Fruit fly (Drosophila melanogaster) whole organism, embryonic: Measurements from ENCODE around the gene sphe.
A peak's percentile ranks its signal among the peaks of the same experiment; 100 is the strongest.

ENCODE experiments used
- C15 ChIP-seq: fragments of 200-800 bp; sonication (Bioruptor generic); IDR thresholded peaks from 3 replicates; pipeline ENCODE4 v1.3.6; 2022; ENCODE audit warnings: missing biosample characterization, missing genetic modification characterization
- CG11560 ChIP-seq: fragments of 200-800 bp; sonication (Bioruptor generic); IDR thresholded peaks from 3 replicates; pipeline ENCODE4 v1.3.6; 2022; ENCODE audit warnings: missing biosample characterization, missing genetic modification characterization
- CG12219 ChIP-seq: fragments of 200-800 bp; sonication (Bioruptor generic); optimal IDR thresholded peaks from 3 replicates; lab custom pipeline; 2018; ENCODE audit warnings: missing biosample characterization, mild to moderate bottlenecking, missing genetic modification characterization
- CG15696 ChIP-seq: fragments of 200-800 bp; sonication (Bioruptor generic); optimal IDR thresholded peaks from 2 replicates; lab custom pipeline; 2019; ENCODE audit warnings: missing biosample characterization, mild to moderate bottlenecking, missing genetic modification characterization, moderate library complexity
- CG17361 ChIP-seq: fragments of 200-800 bp; sonication (Bioruptor generic); IDR thresholded peaks from 3 replicates; pipeline ENCODE4 v1.3.6; 2022; ENCODE audit warnings: missing biosample characterization, missing genetic modification characterization
- CG2129 ChIP-seq: fragments of 200-800 bp; sonication (Bioruptor generic); IDR thresholded peaks from 2 replicates; pipeline ENCODE4 v1.3.6; 2022; ENCODE audit warnings: missing biosample characterization, missing genetic modification characterization; ENCODE audit not compliant: partially characterized antibody
- CG30020 ChIP-seq: fragments of 200-800 bp; optimal IDR thresholded peaks from 2 replicates; lab custom pipeline; 2019; ENCODE audit warnings: missing biosample characterization, mild to moderate bottlenecking, missing genetic modification characterization, moderate library complexity
- CG33213 ChIP-seq: fragments of 200-800 bp; sonication (Bioruptor generic); optimal IDR thresholded peaks from 3 replicates; lab custom pipeline; 2016; ENCODE audit warnings: missing biosample characterization, missing genetic modification characterization
- CG33557 ChIP-seq: fragments of 200-800 bp; sonication (Bioruptor generic); optimal IDR thresholded peaks from 2 replicates; lab custom pipeline; 2019; ENCODE audit warnings: missing biosample characterization, mild to moderate bottlenecking, missing genetic modification characterization, moderate library complexity
- CG3838 ChIP-seq: fragments of 200-800 bp; sonication (Bioruptor generic); optimal IDR thresholded peaks from 3 replicates; lab custom pipeline; 2016; ENCODE audit warnings: missing biosample characterization, missing genetic modification characterization
- CG42726 ChIP-seq: fragments of 200-800 bp; sonication (Bioruptor generic); IDR thresholded peaks from 2 replicates; pipeline ENCODE4 v1.3.6; 2022; ENCODE audit warnings: missing biosample characterization, missing genetic modification characterization; ENCODE audit not compliant: partially characterized antibody
- CG43689 ChIP-seq: fragments of 200-800 bp; sonication (Bioruptor generic); IDR thresholded peaks from 2 replicates; pipeline ENCODE4 v1.3.6; 2022; ENCODE audit warnings: missing biosample characterization, missing genetic modification characterization
- CG7987 ChIP-seq: fragments of 200-800 bp; sonication (Bioruptor generic); optimal IDR thresholded peaks from 2 replicates; lab custom pipeline; 2018; ENCODE audit warnings: missing biosample characterization, mild to moderate bottlenecking, missing genetic modification characterization, moderate library complexity
- CG8924 ChIP-seq: fragments of 200-800 bp; optimal IDR thresholded peaks from 3 replicates; lab custom pipeline; 2019; ENCODE audit warnings: missing biosample characterization, mild to moderate bottlenecking, missing genetic modification characterization, moderate library complexity
- CG8944 ChIP-seq: fragments of 200-800 bp; sonication (Bioruptor generic); optimal IDR thresholded peaks from 3 replicates; lab custom pipeline; 2016; ENCODE audit warnings: missing biosample characterization, missing genetic modification characterization
- CG9817 ChIP-seq: fragments of 200-800 bp; sonication (Bioruptor generic); optimal IDR thresholded peaks from 2 replicates; lab custom pipeline; 2018; ENCODE audit warnings: missing biosample characterization, mild to moderate bottlenecking, missing genetic modification characterization, moderate library complexity
- CTCF ChIP-seq: fragments of 200-800 bp; sonication (Bioruptor generic); optimal IDR thresholded peaks from 2 replicates; lab custom pipeline; 2017; ENCODE audit warnings: missing biosample characterization, mild to moderate bottlenecking, missing genetic modification characterization, moderate library complexity
- Dbx ChIP-seq: fragments of 200-800 bp; sonication (Bioruptor generic); IDR thresholded peaks from 3 replicates; pipeline ENCODE4 v1.3.6; 2022; ENCODE audit warnings: missing biosample characterization, missing genetic modification characterization
- Dp ChIP-seq: fragments of 200-800 bp; sonication (Bioruptor generic); optimal IDR thresholded peaks from 2 replicates; lab custom pipeline; 2018; ENCODE audit warnings: missing biosample characterization, mild to moderate bottlenecking, missing genetic modification characterization, moderate library complexity
- Ets65A ChIP-seq: fragments of 200-800 bp; sonication (Bioruptor generic); peaks from one replicate; lab custom pipeline; 2016; ENCODE audit warnings: missing biosample characterization, missing genetic modification characterization
- GATAe ChIP-seq: fragments of 200-800 bp; sonication (Bioruptor generic); conservative IDR thresholded peaks from 2 replicates; pipeline ENCODE4 v1.3.6; 2022; ENCODE audit warnings: missing biosample characterization, missing genetic modification characterization
- Gug ChIP-seq: fragments of 200-800 bp; sonication (Bioruptor generic); IDR thresholded peaks from 4 replicates; pipeline ENCODE4 v1.3.6; 2022; ENCODE audit warnings: missing biosample characterization, missing genetic modification characterization
- Hr39 ChIP-seq: fragments of >200 bp; optimal IDR thresholded peaks from 2 replicates; lab custom pipeline; 2017
- Hr78 ChIP-seq, 2 experiments: fragments of 200-800 bp in 1 of 2; fragments of >200 bp in 1 of 2; sonication (Bioruptor generic) in 1 of 2; optimal IDR thresholded peaks; 2 replicates each; lab custom pipeline; 2017 to 2019; ENCODE audit warnings: missing biosample characterization in 2 of 2, missing genetic modification characterization in 2 of 2, mild to moderate bottlenecking in 1 of 2, moderate library complexity in 1 of 2
- Myb ChIP-seq: fragments of 200-800 bp; sonication (Bioruptor generic); optimal IDR thresholded peaks from 2 replicates; lab custom pipeline; 2016; ENCODE audit warnings: missing biosample characterization, missing genetic modification characterization
- NFAT ChIP-seq: fragments of 200-800 bp; sonication (Bioruptor generic); IDR thresholded peaks from 2 replicates; pipeline ENCODE4 v1.3.6; 2022; ENCODE audit warnings: missing biosample characterization, missing genetic modification characterization
- Nf-YA ChIP-seq: fragments of 200-800 bp; sonication (Bioruptor generic); IDR thresholded peaks from 2 replicates; pipeline ENCODE4 v1.3.6; 2022; ENCODE audit warnings: missing biosample characterization, missing genetic modification characterization
- Nf-YC ChIP-seq: fragments of 200-800 bp; optimal IDR thresholded peaks from 3 replicates; lab custom pipeline; 2019; ENCODE audit warnings: missing biosample characterization, mild to moderate bottlenecking, missing genetic modification characterization, moderate library complexity
- Scr ChIP-seq: fragments of 200-800 bp; sonication (Bioruptor generic); IDR thresholded peaks from 2 replicates; pipeline ENCODE4 v1.3.6; 2022; ENCODE audit warnings: missing biosample characterization, missing genetic modification characterization; ENCODE audit not compliant: partially characterized antibody
- bbx ChIP-seq: fragments of 200-800 bp; sonication (Bioruptor generic); IDR thresholded peaks from 2 replicates; pipeline ENCODE4 v1.3.6; 2022; ENCODE audit warnings: missing biosample characterization, missing genetic modification characterization; ENCODE audit not compliant: partially characterized antibody
- bigmax ChIP-seq: fragments of 200-800 bp; sonication (Bioruptor generic); optimal IDR thresholded peaks from 2 replicates; lab custom pipeline; 2018; ENCODE audit warnings: missing biosample characterization, mild to moderate bottlenecking, missing genetic modification characterization
- cad ChIP-seq: fragments of >200 bp; optimal IDR thresholded peaks from 2 replicates; lab custom pipeline; 2017; ENCODE audit warnings: missing biosample characterization, missing genetic modification characterization
- crol ChIP-seq: fragments of 200-800 bp; sonication (Bioruptor generic); IDR thresholded peaks from 2 replicates; pipeline ENCODE4 v1.3.6; 2022; ENCODE audit warnings: missing biosample characterization, missing genetic modification characterization
- fd64A ChIP-seq: fragments of 200-800 bp; sonication (Bioruptor generic); optimal IDR thresholded peaks from 3 replicates; lab custom pipeline; 2018; ENCODE audit warnings: missing biosample characterization, mild to moderate bottlenecking, missing genetic modification characterization
- fd96Cb ChIP-seq: fragments of 200-800 bp; sonication (Bioruptor generic); optimal IDR thresholded peaks from 2 replicates; lab custom pipeline; 2018; ENCODE audit warnings: missing biosample characterization, mild to moderate bottlenecking, missing genetic modification characterization, moderate library complexity
- fru ChIP-seq: fragments of >200 bp; optimal IDR thresholded peaks from 2 replicates; lab custom pipeline; 2017
- gro ChIP-seq: fragments of 200-800 bp; sonication (Bioruptor generic); optimal IDR thresholded peaks from 2 replicates; lab custom pipeline; 2016; ENCODE audit warnings: missing biosample characterization, missing genetic modification characterization
- ham ChIP-seq: fragments of 200-800 bp; sonication (Bioruptor generic); IDR thresholded peaks from 2 replicates; pipeline ENCODE4 v1.3.6; 2022; ENCODE audit warnings: missing biosample characterization, missing genetic modification characterization
- inv ChIP-seq: fragments of 200-800 bp; sonication (Bioruptor generic); IDR thresholded peaks from 2 replicates; pipeline ENCODE4 v1.3.6; 2022; ENCODE audit warnings: missing biosample characterization, missing genetic modification characterization; ENCODE audit not compliant: partially characterized antibody
- lilli ChIP-seq: fragments of 200-800 bp; sonication (Bioruptor generic); optimal IDR thresholded peaks from 3 replicates; lab custom pipeline; 2016; ENCODE audit warnings: missing biosample characterization, missing genetic modification characterization
- nau ChIP-seq: fragments of 200-800 bp; sonication (Bioruptor generic); optimal IDR thresholded peaks from 3 replicates; lab custom pipeline; 2017; ENCODE audit warnings: missing biosample characterization, mild to moderate bottlenecking, missing genetic modification characterization, missing genetic modification reagents
- pan ChIP-seq, 4 experiments: fragments of >200 bp in 3 of 4; fragments of 200-800 bp in 1 of 4; sonication (Bioruptor generic) in 1 of 4; optimal IDR thresholded peaks in 3 of 4; IDR thresholded peaks in 1 of 4; 2 replicates each; pipeline versions ENCODE4 v1.3.6 to Lab custom; 2017 to 2022; ENCODE audit warnings: missing biosample characterization in 2 of 4, missing genetic modification characterization in 2 of 4, mixed read lengths in 1 of 4
- pb ChIP-seq: fragments of 200-800 bp; sonication (Bioruptor generic); optimal IDR thresholded peaks from 3 replicates; lab custom pipeline; 2016; ENCODE audit warnings: missing biosample characterization, missing genetic modification characterization
- phol ChIP-seq: fragments of 200-800 bp; sonication (Bioruptor generic); optimal IDR thresholded peaks from 3 replicates; lab custom pipeline; 2018; ENCODE audit warnings: missing biosample characterization, mild to moderate bottlenecking, missing genetic modification characterization, moderate library complexity
- pita ChIP-seq: fragments of 200-800 bp; sonication (Bioruptor generic); optimal IDR thresholded peaks from 2 replicates; lab custom pipeline; 2017; ENCODE audit warnings: missing biosample characterization, mild to moderate bottlenecking, missing genetic modification characterization
- ro ChIP-seq: fragments of 200-800 bp; sonication (Bioruptor generic); IDR thresholded peaks from 2 replicates; pipeline ENCODE4 v1.3.6; 2022; ENCODE audit warnings: missing biosample characterization, missing genetic modification characterization
- toy ChIP-seq: fragments of 200-800 bp; sonication (Bioruptor generic); IDR thresholded peaks from 2 replicates; pipeline ENCODE4 v1.3.6; 2022; ENCODE audit warnings: missing biosample characterization, missing genetic modification characterization
- trh ChIP-seq: fragments of 200-800 bp; sonication (Bioruptor generic); optimal IDR thresholded peaks from 2 replicates; lab custom pipeline; 2016; ENCODE audit warnings: missing biosample characterization, missing genetic modification characterization
- unc-4 ChIP-seq: fragments of 200-800 bp; sonication (Bioruptor generic); IDR thresholded peaks from 2 replicates; pipeline ENCODE4 v1.3.6; 2022; ENCODE audit warnings: missing biosample characterization, missing genetic modification characterization; ENCODE audit not compliant: partially characterized antibody
- zen2 ChIP-seq: fragments of 200-800 bp; sonication (Bioruptor generic); IDR thresholded peaks from 3 replicates; pipeline ENCODE4 v1.3.6; 2022; ENCODE audit warnings: missing biosample characterization, missing genetic modification characterization; ENCODE audit not compliant: partially characterized antibody

sphe gene

dm6 chrX:16750712-16751578, 49.2 kb upstream of the sphe start (continued):
- TF ChIP-seq CG11560 (tag; lab: Robert Waterston, UW) (no peak), CG43689 (GFP tag; lab: Robert Waterston, UW) (no peak), fd96Cb (tag; lab: Kevin White, UChicago) (peak; percentile 71), Dbx (GFP tag; lab: Robert Waterston, UW) (no peak), Gug (GFP tag; lab: Robert Waterston, UW) (no peak), zen2 (GFP tag; lab: Robert Waterston, UW) (no peak), GATAe (GFP tag; lab: Robert Waterston, UW) (no peak), inv (no peak), Hr39 (lab: Kevin White, UChicago) (no peak), CG9817 (tag; lab: Kevin White, UChicago) (peak; percentile 56), CG8924 (tag; lab: Kevin White, UChicago) (peak; percentile 83), nau (GFP tag; lab: Kevin White, UChicago) (peak; percentile 52), toy (GFP tag; lab: Robert Waterston, UW) (no peak), crol (GFP tag; lab: Robert Waterston, UW) (peak; percentile 65), CG8944 (no peak), CG30020 (tag; lab: Kevin White, UChicago) (peak; percentile 48), CG12219 (GFP tag; lab: Kevin White, UChicago) (peak; percentile 75), pb (GFP tag; lab: Kevin White, UChicago) (no peak), bbx (GFP tag; lab: Robert Waterston, UW) (no peak), bigmax (GFP tag; lab: Kevin White, UChicago) (no peak), C15 (GFP tag; lab: Robert Waterston, UW) (no peak), CG3838 (GFP tag; lab: Kevin White, UChicago) (peak; percentile 15), ro (no peak), CG42726 (GFP tag; lab: Robert Waterston, UW) (no peak), CG7987 (GFP tag; lab: Kevin White, UChicago) (peak; percentile 2), Dp (GFP tag; lab: Kevin White, UChicago) (no peak), ham (GFP tag; lab: Robert Waterston, UW) (no peak), CG33213 (GFP tag; lab: Kevin White, UChicago) (no peak), Hr78 (GFP tag; optimal IDR thresholded peaks at IDR 0.05; lab: Kevin White, UChicago) (peak in 1 of 2 experiments; percentile 1), unc-4 (GFP tag; lab: Robert Waterston, UW) (no peak), CG33557 (GFP tag; lab: Kevin White, UChicago) (peak; percentile 82), Nf-YA (GFP tag; lab: Robert Waterston, UW) (no peak), CG2129 (GFP tag; lab: Robert Waterston, UW) (no peak), CG17361 (peak; percentile 79), Nf-YC (tag; lab: Kevin White, UChicago) (peak; percentile 76), CG15696 (tag; lab: Kevin White, UChicago) (peak; percentile 83), lilli (GFP tag; lab: Kevin White, UChicago) (peak; percentile 65), fru (lab: Kevin White, UChicago) (no peak), cad (GFP tag; lab: Kevin White, UChicago) (no peak), fd64A (GFP tag; lab: Kevin White, UChicago) (peak; percentile 59), Myb (GFP tag; lab: Kevin White, UChicago) (no peak), trh (no peak), Ets65A (GFP tag; lab: Kevin White, UChicago) (peak; percentile 90), Scr (no peak), gro (GFP tag; lab: Kevin White, UChicago) (peak; percentile 50), CTCF (no peak), NFAT (GFP tag; lab: Robert Waterston, UW) (no peak), pan (optimal IDR thresholded peaks at IDR 0.05; lab: Kevin White, UChicago) (no peak), pan (GFP tag; optimal IDR thresholded peaks at IDR 0.05 in 1 of 2, IDR thresholded peaks at IDR 0.05 in 1 of 2) (peak in 1 of 2 experiments; percentile 42), phol (tag; lab: Kevin White, UChicago) (peak; percentile 80), pita (GFP tag; lab: Kevin White, UChicago) (no peak)
